Worm (Caenorhabditis elegans) whole organism, late embryonic: ENCODE measurements around the gene T13A10.2.

ENCODE experiments used
- C08G9.2 ChIP-seq: sonication (generic microtip); optimal IDR thresholded peaks from 2 replicates; lab custom pipeline; 2016; ENCODE audit warnings: mild to moderate bottlenecking, missing genetic modification characterization, moderate library complexity, missing compliant biosample characterization
- Y22D7AL.16 ChIP-seq: sonication (generic microtip); optimal IDR thresholded peaks from 2 replicates; lab custom pipeline; 2016; ENCODE audit warnings: missing genetic modification characterization, missing compliant biosample characterization
- ceh-14 ChIP-seq: sonication (generic microtip); optimal IDR thresholded peaks from 2 replicates; lab custom pipeline; 2016; ENCODE audit warnings: missing genotype, missing genetic modification characterization, missing compliant biosample characterization
- ceh-45 ChIP-seq: fragments of 200-800 bp; sonication (Bioruptor generic); IDR thresholded peaks from 2 replicates; pipeline ENCODE4 v1.3.6; 2022; ENCODE audit warnings: missing genetic modification reagents, missing genetic modification characterization, missing compliant biosample characterization
- ceh-48 ChIP-seq: sonication (generic microtip); optimal IDR thresholded peaks from 2 replicates; lab custom pipeline; 2016; ENCODE audit warnings: missing genetic modification characterization, inconsistent platforms, missing compliant biosample characterization
- ceh-6 ChIP-seq: fragments of 200-800 bp; sonication (Bioruptor generic); optimal IDR thresholded peaks from 2 replicates; lab custom pipeline; 2018; ENCODE audit warnings: mild to moderate bottlenecking, missing genetic modification characterization, missing compliant biosample characterization
- eyg-1 ChIP-seq: sonication (generic microtip); optimal IDR thresholded peaks from 2 replicates; lab custom pipeline; 2016; ENCODE audit warnings: missing genotype, missing genetic modification characterization, missing compliant biosample characterization
- fkh-10 ChIP-seq: fragments of 150-350 bp; optimal IDR thresholded peaks from 2 replicates; lab custom pipeline; 2014; ENCODE audit warnings: missing biosample characterization, missing genetic modification reagents, missing genetic modification characterization
- hlh-6 ChIP-seq: sonication (generic microtip); optimal IDR thresholded peaks from 2 replicates; lab custom pipeline; 2016; ENCODE audit warnings: missing genotype, missing genetic modification characterization, missing compliant biosample characterization
- madf-2 ChIP-seq: sonication (generic microtip); optimal IDR thresholded peaks from 2 replicates; lab custom pipeline; 2017; ENCODE audit warnings: missing genetic modification characterization, missing compliant biosample characterization
- mec-3 ChIP-seq: sonication (generic microtip); optimal IDR thresholded peaks from 2 replicates; lab custom pipeline; 2016; ENCODE audit warnings: borderline replicate concordance, missing genetic modification characterization, missing compliant biosample characterization
- odd-2 ChIP-seq: sonication (generic microtip); optimal IDR thresholded peaks from 2 replicates; lab custom pipeline; 2017; ENCODE audit warnings: antibody characterized with exemption, mild to moderate bottlenecking, missing genetic modification characterization, missing compliant biosample characterization
- pag-3 ChIP-seq: sonication (generic microtip); optimal IDR thresholded peaks from 2 replicates; lab custom pipeline; 2016; ENCODE audit warnings: missing compliant biosample characterization, missing genetic modification characterization, borderline replicate concordance
- pax-1 ChIP-seq: fragments of 150-350 bp; optimal IDR thresholded peaks from 2 replicates; lab custom pipeline; 2014; ENCODE audit warnings: missing biosample characterization, missing genetic modification characterization
- pha-4 ChIP-seq: fragments of 150-350 bp; optimal IDR thresholded peaks from 2 replicates; lab custom pipeline; 2018; ENCODE audit warnings: missing biosample characterization, missing genetic modification reagents, missing genetic modification characterization
- pqm-1 ChIP-seq: sonication (generic microtip); optimal IDR thresholded peaks from 2 replicates; lab custom pipeline; 2016; ENCODE audit warnings: missing genetic modification characterization, missing compliant biosample characterization
- syd-9 ChIP-seq: sonication (generic microtip); optimal IDR thresholded peaks from 2 replicates; lab custom pipeline; 2016; ENCODE audit warnings: mild to moderate bottlenecking, missing genetic modification characterization, moderate library complexity, missing compliant biosample characterization
- tbx-7 ChIP-seq: sonication (generic microtip); optimal IDR thresholded peaks from 2 replicates; lab custom pipeline; 2016; ENCODE audit warnings: missing genotype, missing genetic modification characterization, missing compliant biosample characterization
- unc-3 ChIP-seq, 2 experiments: fragments of 200-800 bp in 1 of 2; sonication (Bioruptor generic) in 1 of 2; sonication (generic microtip) in 1 of 2; conservative IDR thresholded peaks in 1 of 2; optimal IDR thresholded peaks in 1 of 2; 2 replicates each; pipeline versions ENCODE4 v1.3.6 to Lab custom; 2016 to 2022; ENCODE audit warnings: missing compliant biosample characterization in 2 of 2, missing genetic modification characterization in 2 of 2, missing genetic modification reagents in 1 of 2
- ztf-16 ChIP-seq: sonication (generic microtip); optimal IDR thresholded peaks from 2 replicates; lab custom pipeline; 2017; ENCODE audit warnings: missing genetic modification characterization, missing compliant biosample characterization

The T13A10.2 gene

ce11 chrIV:6299523-6299922 is 46.4 kb downstream of the T13A10.2 start:
- TF ChIP-seq pax-1 (tag; lab: Kevin White, UChicago) (no peak), odd-2 (no peak), Y22D7AL.16 (no peak), pag-3 (tag; lab: Kevin White, UChicago) (no peak), ceh-48 (tag; lab: Kevin White, UChicago) (no peak), pha-4 (tag; lab: Kevin White, UChicago) (no peak), ceh-14 (no peak), mec-3 (tag; lab: Kevin White, UChicago) (no peak), pqm-1 (no peak)

ce11 chrIV:6301764-6302163 is 48.7 kb downstream of the T13A10.2 start, which contains the start of gene srv-26:
Gene srv-26, minus strand, starts transcription at chrIV:6301864.
- no peak for TF ChIP-seq odd-2
- TF ChIP-seq ceh-6: no peak
- TF ChIP-seq unc-3 (GFP tag; conservative IDR thresholded peaks at IDR 0.05; lab: Robert Waterston, UW): no peak
- TF ChIP-seq unc-3 (tag; optimal IDR thresholded peaks at IDR 0.05; lab: Kevin White, UChicago): no peak
- TF ChIP-seq eyg-1 (tag; lab: Kevin White, UChicago): no peak
- no peak for TF ChIP-seq syd-9 (tag; lab: Kevin White, UChicago)
- TF ChIP-seq ceh-45 (GFP tag; lab: Robert Waterston, UW): no peak
- no peak for TF ChIP-seq tbx-7
- no peak for TF ChIP-seq madf-2
- TF ChIP-seq C08G9.2 (tag; lab: Kevin White, UChicago): no peak
- TF ChIP-seq ztf-16 (tag; lab: Kevin White, UChicago): no peak
- TF ChIP-seq fkh-10: no peak
- no peak for TF ChIP-seq Y22D7AL.16
- no peak for TF ChIP-seq hlh-6
